Fruit fly (Drosophila melanogaster) whole organism, wandering third instar larva: Measurements from ENCODE around the gene Ibf2.

Experiments used
- Abd-B ChIP-seq: fragments of >200 bp; optimal IDR thresholded peaks from 2 replicates; lab custom pipeline; 2017; ENCODE audit warnings: missing biosample characterization, missing genetic modification characterization
- CG32264 ChIP-seq: fragments of 200-800 bp; sonication (Bioruptor generic); optimal IDR thresholded peaks from 2 replicates; lab custom pipeline; 2016; ENCODE audit warnings: missing biosample characterization, missing genetic modification characterization
- CG9705 ChIP-seq: fragments of 200-800 bp; sonication (Bioruptor generic); optimal IDR thresholded peaks from 2 replicates; lab custom pipeline; 2018; ENCODE audit warnings: missing biosample characterization, mild to moderate bottlenecking, missing genetic modification characterization
- Jra ChIP-seq: sonication (Bioruptor generic); optimal IDR thresholded peaks from 2 replicates; lab custom pipeline; 2016; ENCODE audit warnings: missing biosample characterization, missing genetic modification characterization
- Mio ChIP-seq: sonication (Bioruptor generic); optimal IDR thresholded peaks from 2 replicates; lab custom pipeline; 2016; ENCODE audit warnings: missing biosample characterization, missing genetic modification characterization
- OdsH ChIP-seq: fragments of 200-800 bp; sonication (Bioruptor generic); optimal IDR thresholded peaks from 2 replicates; lab custom pipeline; 2016; ENCODE audit warnings: missing biosample characterization, mild to moderate bottlenecking, missing genetic modification characterization
- Sp1 ChIP-seq: fragments of 200-800 bp; sonication (Bioruptor generic); optimal IDR thresholded peaks from 3 replicates; lab custom pipeline; 2019; ENCODE audit warnings: missing biosample characterization, mild to moderate bottlenecking, missing genetic modification characterization, moderate library complexity
- dl ChIP-seq, 2 experiments: fragments of 175-275, 200-275 bp in 1 of 2; fragments of 200-275 bp in 1 of 2; sonication (Bioruptor generic); optimal IDR thresholded peaks; lab custom pipeline; 2018; ENCODE audit warnings: mild to moderate bottlenecking in 2 of 2, missing biosample characterization in 2 of 2, missing genetic modification characterization in 2 of 2, moderate library complexity in 2 of 2; ENCODE audit not compliant: partially characterized antibody in 2 of 2, insufficient read depth in 1 of 2
- dsf ChIP-seq: sonication (Bioruptor generic); optimal IDR thresholded peaks from 2 replicates; lab custom pipeline; 2016; ENCODE audit warnings: missing biosample characterization, missing genetic modification characterization, borderline replicate concordance
- h ChIP-seq: fragments of 200-800 bp; sonication (Bioruptor generic); optimal IDR thresholded peaks from 3 replicates; lab custom pipeline; 2016; ENCODE audit warnings: missing biosample characterization, mild to moderate bottlenecking, missing genetic modification characterization
- psq ChIP-seq: fragments of 200-800 bp; sonication (Bioruptor generic); optimal IDR thresholded peaks from 3 replicates; lab custom pipeline; 2017; ENCODE audit warnings: missing biosample characterization, mild to moderate bottlenecking, missing genetic modification characterization, moderate library complexity
- rgr ChIP-seq: fragments of 200-800 bp; sonication (Bioruptor generic); optimal IDR thresholded peaks from 3 replicates; lab custom pipeline; 2016; ENCODE audit warnings: missing biosample characterization, mild to moderate bottlenecking, missing genetic modification characterization
- usp ChIP-seq: fragments of >200 bp; optimal IDR thresholded peaks from 2 replicates; lab custom pipeline; 2017; ENCODE audit warnings: missing biosample characterization, missing genetic modification characterization

dm6 chr3R:9217607-9218006 is 40.7 kb downstream of the Ibf2 start:
- TF ChIP-seq h (GFP tag; lab: Kevin White, UChicago) (no peak), psq (GFP tag; lab: Kevin White, UChicago) (no peak), dsf (GFP tag; lab: Kevin White, UChicago) (no peak), rgr (GFP tag; lab: Kevin White, UChicago) (no peak), CG32264 (GFP tag; lab: Kevin White, UChicago) (no peak), OdsH (GFP tag; lab: Kevin White, UChicago) (no peak), usp (GFP tag; lab: Kevin White, UChicago) (no peak), Mio (no peak), Sp1 (GFP tag; lab: Kevin White, UChicago) (no peak), CG9705 (no peak), Jra (GFP tag; lab: Kevin White, UChicago) (no peak), Abd-B (GFP tag; lab: Kevin White, UChicago) (no peak), dl (GFP tag; optimal IDR thresholded peaks at IDR 0.05; lab: Kevin White, UChicago; ENCODE audit: insufficient read depth in 1 of 2, partially characterized antibody in 2 of 2) (no peak)
